Fruit fly (Drosophila melanogaster) whole organism, adult: ENCODE measurements around the gene dimm.

Experiments used
- CG1620 ChIP-seq: fragments of 200-800 bp; sonication (Bioruptor generic); optimal IDR thresholded peaks from 2 replicates; lab custom pipeline; 2016; ENCODE audit warnings: missing biosample characterization, missing genetic modification characterization
- CG5204 ChIP-seq: fragments of 200-800 bp; sonication (Bioruptor generic); optimal IDR thresholded peaks from 2 replicates; lab custom pipeline; 2016; ENCODE audit warnings: missing biosample characterization, missing genetic modification characterization
- Mnt ChIP-seq: fragments of 200-800 bp; sonication (Bioruptor generic); optimal IDR thresholded peaks from 2 replicates; lab custom pipeline; 2016; ENCODE audit warnings: missing biosample characterization, mild to moderate bottlenecking, missing genetic modification characterization

- TF ChIP-seq CG5204 (no peak), Mnt (GFP tag; lab: Kevin White, UChicago) (no peak), CG1620 (GFP tag; lab: Kevin White, UChicago) (no peak)
Measured at dm6 chr2L:21377984-21378383, 46.4 kb downstream of the dimm start.
